Worm (Caenorhabditis elegans) whole organism, L1 larva: ENCODE measurements around the gene acs-6.

ENCODE experiments used
- egl-27 ChIP-seq, 2 experiments: fragments of 150-350 bp in 1 of 2; sonication (generic microtip); optimal IDR thresholded peaks; 3 replicates each; lab custom pipeline; 2017 to 2018; ENCODE audit warnings: missing biosample characterization in 2 of 2, missing genetic modification characterization in 2 of 2, missing genetic modification reagents in 2 of 2
- zag-1 ChIP-seq: fragments of 150-350 bp; optimal IDR thresholded peaks from 2 replicates; lab custom pipeline; 2014; ENCODE audit warnings: missing biosample characterization, missing genetic modification characterization
- zip-4 ChIP-seq: fragments of 200-800 bp; sonication (Bioruptor generic); optimal IDR thresholded peaks from 2 replicates; lab custom pipeline; 2018; ENCODE audit warnings: mild to moderate bottlenecking, missing genetic modification characterization, moderate library complexity, missing compliant biosample characterization
- ztf-4 ChIP-seq: fragments of 150-350 bp; optimal IDR thresholded peaks from 2 replicates; lab custom pipeline; 2014; ENCODE audit warnings: missing biosample characterization, missing genetic modification characterization

DNA sequence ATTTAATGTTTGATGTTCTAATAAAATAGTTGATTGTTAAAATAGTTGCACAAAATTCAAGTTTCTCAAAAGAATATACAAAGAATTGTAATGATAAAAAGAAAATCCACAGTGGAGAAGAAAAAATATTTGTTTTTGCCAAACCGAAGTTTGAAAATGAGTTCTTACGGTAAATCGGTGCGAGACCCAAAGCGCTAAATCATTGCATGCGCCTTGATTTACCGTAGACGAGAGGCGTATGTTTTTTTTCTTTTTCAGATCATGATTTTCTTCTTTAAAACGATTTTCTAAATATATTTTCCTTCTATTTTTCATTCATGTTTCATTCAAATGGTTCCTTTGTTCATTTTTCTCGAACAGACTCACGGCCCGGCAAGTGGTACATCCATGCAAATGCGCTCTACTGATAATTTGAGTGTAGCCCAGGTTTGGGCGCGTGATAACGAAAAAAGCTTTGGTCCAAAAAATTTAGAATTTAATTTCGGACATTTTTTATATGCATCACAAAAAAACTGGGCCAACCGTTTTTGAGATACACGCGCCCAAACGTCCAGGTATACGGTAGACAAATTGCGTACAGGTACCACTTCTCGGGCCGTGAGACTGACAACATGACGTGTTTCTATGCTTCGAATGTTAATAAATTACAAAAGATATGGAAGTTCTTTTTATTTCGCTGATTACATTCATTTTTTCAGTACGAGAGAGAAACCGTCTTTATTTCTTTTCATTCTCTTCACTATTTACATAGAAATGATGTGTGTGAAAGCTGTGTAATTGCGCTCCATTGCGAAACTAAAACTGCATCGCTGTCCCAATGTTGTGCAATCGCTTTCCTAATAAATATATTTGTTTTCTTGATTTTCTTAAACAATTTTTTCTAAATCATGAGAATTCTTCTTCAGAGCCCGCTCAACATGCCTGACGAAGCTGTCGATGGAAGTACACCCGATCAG lies 36.7 kb upstream of the acs-6 start, which contains the start of gene znf-598:
- TF ChIP-seq ztf-4 (tag; lab: Kevin White, UChicago) = no peak
- TF ChIP-seq egl-27 (tag; optimal IDR thresholded peaks at IDR 0.05; lab: Kevin White, UChicago) = no peak
- TF ChIP-seq zag-1 (tag; lab: Kevin White, UChicago) = no peak
- no peak for TF ChIP-seq zip-4
